Worm (Caenorhabditis elegans): ENCODE measurements around the gene copz-1.

Gene copz-1

DNA sequence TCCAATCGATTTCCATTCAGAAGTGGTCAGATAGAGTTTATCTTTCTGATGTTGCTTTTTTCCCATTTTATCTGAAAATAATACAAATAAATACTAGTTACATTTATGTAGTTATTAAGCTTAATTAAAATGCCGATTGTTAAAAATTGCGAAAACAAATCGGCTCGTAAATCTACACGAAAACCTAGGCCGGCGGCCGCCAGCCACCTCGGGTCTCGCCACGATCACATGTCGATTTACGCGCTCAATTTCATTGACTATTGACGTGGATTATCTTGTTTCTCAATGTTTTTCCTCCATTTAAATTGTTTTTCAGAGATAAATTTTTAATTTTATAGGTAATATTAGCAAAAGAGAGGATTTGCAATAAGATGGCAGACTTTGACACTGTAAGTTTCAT is at the start of gene copz-1, which contains the start of gene cyn-4 (continued):
- TF ChIP-seq dpff-1 (tag; optimal IDR thresholded peaks at IDR 0.05) (no peak), him-1 (tag; optimal IDR thresholded peaks at IDR 0.05) (peak; percentile 33), ceh-91 (GFP tag; IDR thresholded peaks at IDR 0.05) (peak; percentile 66), F37B4.10 (GFP tag; IDR thresholded peaks at IDR 0.05) (no peak), madf-3 (GFP tag; IDR thresholded peaks at IDR 0.05) (no peak), nhr-179 (tag; optimal IDR thresholded peaks at IDR 0.05) (no peak), ccch-3 (GFP tag; optimal IDR thresholded peaks at IDR 0.05) (no peak), ztf-18 (tag; optimal IDR thresholded peaks at IDR 0.05) (peak; percentile 6), pbrm-1 (GFP tag; IDR thresholded peaks at IDR 0.05) (no peak), egrh-3 (GFP tag; IDR thresholded peaks at IDR 0.05) (0 out of 2 replicates have a peak, but pooled peaks have one; percentile 14), ZK185.1 (tag; optimal IDR thresholded peaks at IDR 0.05; ENCODE audit: poor library complexity, severe bottlenecking) (peak; percentile 82), die-1 (tag; optimal IDR thresholded peaks at IDR 0.05) (no peak), hmg-20 (GFP tag; IDR thresholded peaks at IDR 0.05) (no peak), akir-1 (GFP tag; optimal IDR thresholded peaks at IDR 0.05) (no peak), C06A6.2 (GFP tag; conservative IDR thresholded peaks at IDR 0.05) (no peak), nhr-80 (tag; optimal IDR thresholded peaks at IDR 0.05) (peak; percentile 21), Y79H2A.3 (GFP tag; conservative IDR thresholded peaks at IDR 0.05) (no peak), ceh-40 (GFP tag; IDR thresholded peaks at IDR 0.05) (no peak), ekl-4 (GFP tag; IDR thresholded peaks at IDR 0.05) (0 out of 2 replicates have a peak, but pooled peaks have one; percentile 37), lin-40 (tag; optimal IDR thresholded peaks at IDR 0.05) (peak; percentile 55), ztf-25 (GFP tag; IDR thresholded peaks at IDR 0.05) (no peak), ceh-100 (GFP tag; IDR thresholded peaks at IDR 0.05) (no peak), nfya-2 (GFP tag; IDR thresholded peaks at IDR 0.05) (no peak), D2030.7 (GFP tag; IDR thresholded peaks at IDR 0.05) (peak; percentile 73), mel-28 (tag; optimal IDR thresholded peaks at IDR 0.05; ENCODE audit: borderline replicate concordance) (no peak), ztf-28 (GFP tag; IDR thresholded peaks at IDR 0.05) (0 out of 2 replicates have a peak, but pooled peaks have one; percentile 49), rpc-1 (optimal IDR thresholded peaks at IDR 0.05) (no peak), rpc-1 (tag; optimal IDR thresholded peaks at IDR 0.05) (no peak), F49E8.2 (tag; optimal IDR thresholded peaks at IDR 0.05; ENCODE audit: insufficient read depth) (no peak), ztf-6 (GFP tag; IDR thresholded peaks at IDR 0.05) (no peak), nhr-27 (tag; optimal IDR thresholded peaks at IDR 0.05) (no peak), tbp1 (GFP tag; optimal IDR thresholded peaks at IDR 0.05) (peak; percentile 37), ztf-22 (GFP tag; optimal IDR thresholded peaks at IDR 0.05) (no peak), aptf-2 (GFP tag; conservative IDR thresholded peaks at IDR 0.05) (peak; percentile 71; the same call in 1 of the 2 replicates), mxl-1 (tag; optimal IDR thresholded peaks at IDR 0.05) (no peak), xnd-1 (tag; optimal IDR thresholded peaks at IDR 0.05) (peak; percentile 34), ets-4 (GFP tag; optimal IDR thresholded peaks at IDR 0.05) (no peak), attf-5 (GFP tag; optimal IDR thresholded peaks at IDR 0.05) (peak; percentile 88), let-607 (tag; optimal IDR thresholded peaks at IDR 0.05) (peak in 1 of 2 experiments; percentile 72), repo-1 (tag; optimal IDR thresholded peaks at IDR 0.05) (no peak), attf-3 (GFP tag; conservative IDR thresholded peaks at IDR 0.05) (0 out of 2 replicates have a peak, but pooled peaks have one; percentile 47), nhr-90 (tag; optimal IDR thresholded peaks at IDR 0.05) (no peak), F10E7.11 (tag; optimal IDR thresholded peaks at IDR 0.05) (no peak), dpl-1 (GFP tag; optimal IDR thresholded peaks at IDR 0.05) (peak; percentile 35), athp-1 (tag; optimal IDR thresholded peaks at IDR 0.05) (peak; percentile 87), Y95B8A.8 (GFP tag; IDR thresholded peaks at IDR 0.05) (no peak), rcor-1 (GFP tag; IDR thresholded peaks at IDR 0.05) (peak; percentile 43; the same call in 1 of the 2 replicates), unc-62 (GFP tag; optimal IDR thresholded peaks at IDR 0.05) (no peak), T26A5.8 (tag; optimal IDR thresholded peaks at IDR 0.05) (no peak), hrde-1 (tag; optimal IDR thresholded peaks at IDR 0.05; ENCODE audit: borderline replicate concordance) (no peak)
